Worm (Caenorhabditis elegans): ENCODE data around the gene srh-10.

DNA sequence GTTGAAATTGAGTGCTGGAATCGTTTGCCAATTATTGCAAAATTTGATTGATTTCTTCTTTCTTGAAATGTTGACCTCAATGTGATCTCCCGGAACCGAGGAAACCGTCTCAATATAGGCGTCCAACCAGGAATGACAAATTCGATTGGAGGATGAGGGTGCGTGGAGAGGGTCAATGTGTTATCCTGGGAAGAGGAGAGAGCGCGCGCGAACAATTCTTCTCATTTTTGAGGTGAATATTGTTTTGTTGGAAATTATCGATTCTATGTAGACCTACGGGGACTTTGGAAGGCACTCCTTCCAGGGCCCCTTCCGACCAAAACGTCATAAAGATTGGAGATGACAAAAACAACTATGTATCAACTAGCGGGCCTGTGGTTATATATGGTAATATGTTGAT, 30.4 kb downstream of the srh-10 start:
- TF ChIP-seq pqm-1 (tag; optimal IDR thresholded peaks at IDR 0.05) (no peak), nhr-237 (tag; optimal IDR thresholded peaks at IDR 0.05) (no peak)
